Comparison of ENCODE assay signal across 5 fruit fly cellular contexts in genomic region chr3L:16635566-16636210, dm6.
A peak's percentile ranks its signal among the peaks of the same experiment; 100 is the strongest.
TF ChIP-seq lines count a peak whose summit lies in the region.

No protein-coding gene starts in this region.

- no peak for TF ChIP-seq CTCF in whole organism, embryonic (GFP tag; optimal IDR thresholded peaks at IDR 0.05; lab: Kevin White, UChicago)

TF ChIP-seq in whole organism, adult, 20 proteins besides CTCF, POLR2A, EP300 and RAD21:
- TF ChIP-seq Crg-1 (GFP tag; optimal IDR thresholded peaks at IDR 0.05; lab: Kevin White, UChicago) = no peak
- TF ChIP-seq bab1 (GFP tag; optimal IDR thresholded peaks at IDR 0.05; lab: Kevin White, UChicago) = no peak
- no peak for TF ChIP-seq CG7101 (tag; optimal IDR thresholded peaks at IDR 0.05; lab: Kevin White, UChicago)
- peak; percentile 51 for TF ChIP-seq tj (GFP tag; optimal IDR thresholded peaks at IDR 0.05; lab: Kevin White, UChicago)
- no peak for TF ChIP-seq cnc (optimal IDR thresholded peaks at IDR 0.05; lab: Kevin White, UChicago)
- TF ChIP-seq Clk (GFP tag; optimal IDR thresholded peaks at IDR 0.05; lab: Kevin White, UChicago) = no peak
- no peak for TF ChIP-seq Mnt (GFP tag; optimal IDR thresholded peaks at IDR 0.05; lab: Kevin White, UChicago)
- no peak for TF ChIP-seq CG11617 (GFP tag; optimal IDR thresholded peaks at IDR 0.05; lab: Kevin White, UChicago)
- TF ChIP-seq cic (GFP tag; optimal IDR thresholded peaks at IDR 0.05; lab: Kevin White, UChicago) = no peak
- TF ChIP-seq CG33017 (tag; optimal IDR thresholded peaks at IDR 0.05; lab: Kevin White, UChicago) = no peak
- TF ChIP-seq kay (GFP tag; lab: Kevin White, UChicago; ENCODE audit: borderline replicate concordance) = peak; percentile 50
- TF ChIP-seq toe (GFP tag; optimal IDR thresholded peaks at IDR 0.05; lab: Kevin White, UChicago) = no peak

TF ChIP-seq in whole organism, embryonic, 481 proteins besides CTCF, POLR2A, EP300 and RAD21 (continues in another document):
- TF ChIP-seq CG1233 (GFP tag; optimal IDR thresholded peaks at IDR 0.05; lab: Kevin White, UChicago) = peak; percentile 2
- peak; percentile 33 for TF ChIP-seq CoRest (tag; optimal IDR thresholded peaks at IDR 0.05; lab: Kevin White, UChicago)
- no peak for TF ChIP-seq Ets97D (GFP tag; optimal IDR thresholded peaks at IDR 0.05; lab: Kevin White, UChicago)
- peak; percentile 44 for TF ChIP-seq CG15269 (tag; optimal IDR thresholded peaks at IDR 0.05; lab: Kevin White, UChicago)
- TF ChIP-seq CG2875 (GFP tag; optimal IDR thresholded peaks at IDR 0.05; lab: Kevin White, UChicago) = peak; percentile 3
- TF ChIP-seq CG7839 (tag; optimal IDR thresholded peaks at IDR 0.05; lab: Kevin White, UChicago) = peak; percentile 58
- peak; percentile 23; the same call in 1 of the 2 replicates for TF ChIP-seq CG10366 (GFP tag; IDR thresholded peaks at IDR 0.05; lab: Robert Waterston, UW)
- peak; percentile 29 for TF ChIP-seq CG14710 (tag; optimal IDR thresholded peaks at IDR 0.05; lab: Kevin White, UChicago)
- TF ChIP-seq CG15601 (tag; optimal IDR thresholded peaks at IDR 0.05; lab: Kevin White, UChicago) = peak; percentile 30
- peak; percentile 25 for TF ChIP-seq CG10209 (GFP tag; optimal IDR thresholded peaks at IDR 0.05; lab: Kevin White, UChicago)
- peak in 1 of 3 experiments; percentile 59 for TF ChIP-seq lola (GFP tag; optimal IDR thresholded peaks at IDR 0.05; lab: Kevin White, UChicago)
- no peak for TF ChIP-seq chinmo (GFP tag; IDR thresholded peaks at IDR 0.05; lab: Robert Waterston, UW; ENCODE audit: partially characterized antibody)
- no peak for TF ChIP-seq Hr39 (optimal IDR thresholded peaks at IDR 0.05; lab: Kevin White, UChicago)
- no peak for TF ChIP-seq cas (GFP tag; IDR thresholded peaks at IDR 0.05; lab: Robert Waterston, UW)
- TF ChIP-seq CG17385 (GFP tag; optimal IDR thresholded peaks at IDR 0.05; lab: Kevin White, UChicago) = peak; percentile 39
- no peak for TF ChIP-seq B-H2 (GFP tag; optimal IDR thresholded peaks at IDR 0.05; lab: Kevin White, UChicago)
- TF ChIP-seq CG17829 (tag; optimal IDR thresholded peaks at IDR 0.05; lab: Kevin White, UChicago) = peak; percentile 14
- TF ChIP-seq CG8924 (tag; optimal IDR thresholded peaks at IDR 0.05; lab: Kevin White, UChicago) = peak; percentile 30
- peak; percentile 19 for TF ChIP-seq Hr3 (GFP tag; optimal IDR thresholded peaks at IDR 0.05; lab: Kevin White, UChicago)
- TF ChIP-seq grau (tag; optimal IDR thresholded peaks at IDR 0.05; lab: Kevin White, UChicago) = peak; percentile 81

TF ChIP-seq in whole organism, prepupa, 60 proteins besides CTCF, POLR2A, EP300 and RAD21:
- TF ChIP-seq acj6 (GFP tag; optimal IDR thresholded peaks at IDR 0.05; lab: Kevin White, UChicago) (no peak), CG6163 (GFP tag; IDR thresholded peaks at IDR 0.05; lab: Robert Waterston, UW) (peak; percentile 24; the same call in 1 of the 3 replicates), Hr4 (GFP tag; optimal IDR thresholded peaks at IDR 0.05; lab: Kevin White, UChicago) (peak; percentile 52), Met (GFP tag; optimal IDR thresholded peaks at IDR 0.05; lab: Kevin White, UChicago) (peak; percentile 19), Sox102F (GFP tag; optimal IDR thresholded peaks at IDR 0.05; lab: Kevin White, UChicago) (no peak), CG32006 (GFP tag; optimal IDR thresholded peaks at IDR 0.05; lab: Kevin White, UChicago) (peak; percentile 51), fkh (GFP tag; optimal IDR thresholded peaks at IDR 0.05; lab: Kevin White, UChicago) (no peak), topi (GFP tag; optimal IDR thresholded peaks at IDR 0.05; lab: Kevin White, UChicago) (peak; percentile 13), achi (GFP tag; optimal IDR thresholded peaks at IDR 0.05; lab: Kevin White, UChicago) (peak; percentile 4), esn (GFP tag; optimal IDR thresholded peaks at IDR 0.05; lab: Kevin White, UChicago) (peak; percentile 15), CG10631 (GFP tag; optimal IDR thresholded peaks at IDR 0.05; lab: Kevin White, UChicago) (peak; percentile 13), Eip75B (GFP tag; optimal IDR thresholded peaks at IDR 0.05; lab: Kevin White, UChicago) (no peak), Eip78C (GFP tag; lab: Kevin White, UChicago) (peak; percentile 60), salr (GFP tag; optimal IDR thresholded peaks at IDR 0.05; lab: Kevin White, UChicago) (peak in 1 of 2 experiments; percentile 11), OdsH (GFP tag; optimal IDR thresholded peaks at IDR 0.05; lab: Kevin White, UChicago) (peak; percentile 25)
TF ChIP-seq in whole organism, prepupa: peak in this region for 11.

TF ChIP-seq in whole organism, pupa, 21 proteins besides CTCF, POLR2A, EP300 and RAD21:
- TF ChIP-seq Pif1B (GFP tag; optimal IDR thresholded peaks at IDR 0.05; lab: Kevin White, UChicago) (peak; percentile 30), Ets98B (GFP tag; IDR thresholded peaks at IDR 0.05; lab: Robert Waterston, UW) (peak; percentile 14; the same call in 1 of the 2 replicates), CG17806 (tag; optimal IDR thresholded peaks at IDR 0.05; lab: Kevin White, UChicago) (no peak), CG12605 (GFP tag; IDR thresholded peaks at IDR 0.05; lab: Robert Waterston, UW) (no peak), CG8159 (tag; optimal IDR thresholded peaks at IDR 0.05; lab: Kevin White, UChicago) (no peak), CG9948 (tag; optimal IDR thresholded peaks at IDR 0.05; lab: Kevin White, UChicago) (no peak), CG32121 (GFP tag; IDR thresholded peaks at IDR 0.05; lab: Robert Waterston, UW) (no peak), gl (tag; optimal IDR thresholded peaks at IDR 0.05; lab: Kevin White, UChicago) (no peak), D1 (tag; optimal IDR thresholded peaks at IDR 0.05; lab: Kevin White, UChicago) (no peak), fd96Ca (GFP tag; IDR thresholded peaks at IDR 0.05; lab: Robert Waterston, UW) (no peak), CG10348 (GFP tag; IDR thresholded peaks at IDR 0.05; lab: Robert Waterston, UW) (no peak), CG4496 (GFP tag; IDR thresholded peaks at IDR 0.05; lab: Robert Waterston, UW) (0 out of 3 replicates have a peak, but pooled peaks have one; percentile 23), Snoo (tag; optimal IDR thresholded peaks at IDR 0.05; lab: Kevin White, UChicago) (no peak), CG34367 (tag; optimal IDR thresholded peaks at IDR 0.05; lab: Kevin White, UChicago) (no peak), rn (GFP tag; IDR thresholded peaks at IDR 0.05; lab: Robert Waterston, UW) (no peak), Pif1A (GFP tag; optimal IDR thresholded peaks at IDR 0.05; lab: Kevin White, UChicago) (peak; percentile 40), CG14655 (GFP tag; optimal IDR thresholded peaks at IDR 0.05; lab: Kevin White, UChicago) (peak; percentile 27), CG13204 (GFP tag; optimal IDR thresholded peaks at IDR 0.05; lab: Kevin White, UChicago) (no peak), CG15710 (tag; optimal IDR thresholded peaks at IDR 0.05; lab: Kevin White, UChicago) (no peak), CG8301 (tag; optimal IDR thresholded peaks at IDR 0.05; lab: Kevin White, UChicago) (peak; percentile 9), EcR (GFP tag; optimal IDR thresholded peaks at IDR 0.05; lab: Kevin White, UChicago) (no peak)

TF ChIP-seq in whole organism, wandering third instar larva, 38 proteins besides CTCF, POLR2A, EP300 and RAD21:
- TF ChIP-seq h (GFP tag; optimal IDR thresholded peaks at IDR 0.05; lab: Kevin White, UChicago) (peak; percentile 33), Jra (GFP tag; optimal IDR thresholded peaks at IDR 0.05; lab: Kevin White, UChicago) (peak; percentile 20), OdsH (GFP tag; optimal IDR thresholded peaks at IDR 0.05; lab: Kevin White, UChicago) (no peak), rgr (GFP tag; optimal IDR thresholded peaks at IDR 0.05; lab: Kevin White, UChicago) (peak; percentile 13), ey (GFP tag; optimal IDR thresholded peaks at IDR 0.05; lab: Kevin White, UChicago) (peak; percentile 14), Rel (GFP tag; optimal IDR thresholded peaks at IDR 0.05; lab: Kevin White, UChicago) (no peak), Rel (tag; optimal IDR thresholded peaks at IDR 0.05; lab: Kevin White, UChicago) (no peak), psq (GFP tag; optimal IDR thresholded peaks at IDR 0.05; lab: Kevin White, UChicago) (peak; percentile 14), foxo (GFP tag; optimal IDR thresholded peaks at IDR 0.05; lab: Kevin White, UChicago) (peak in 1 of 2 experiments; percentile 21), Dfd (GFP tag; optimal IDR thresholded peaks at IDR 0.05; lab: Kevin White, UChicago) (no peak), usp (GFP tag; optimal IDR thresholded peaks at IDR 0.05; lab: Kevin White, UChicago) (no peak), brk (GFP tag; optimal IDR thresholded peaks at IDR 0.05; lab: Kevin White, UChicago) (no peak), Sp1 (GFP tag; optimal IDR thresholded peaks at IDR 0.05; lab: Kevin White, UChicago) (no peak)
